Worm (Caenorhabditis elegans) whole organism, L2 larva: ENCODE data around the gene T12G3.2.

Experiments
- C34F6.9 ChIP-seq: fragments of 150-350 bp; optimal IDR thresholded peaks from 2 replicates; lab custom pipeline; 2014; ENCODE audit warnings: missing biosample characterization, missing genetic modification characterization
- F13H6.1 ChIP-seq: sonication (generic microtip); optimal IDR thresholded peaks from 2 replicates; lab custom pipeline; 2016; ENCODE audit warnings: missing genetic modification characterization, missing compliant biosample characterization
- R02D3.7 ChIP-seq: fragments of 150-350 bp; optimal IDR thresholded peaks from 2 replicates; lab custom pipeline; 2014; ENCODE audit warnings: missing biosample characterization, missing genetic modification characterization
- alr-1 ChIP-seq: fragments of 150-350 bp; optimal IDR thresholded peaks from 2 replicates; lab custom pipeline; 2014; ENCODE audit warnings: missing biosample characterization, missing genetic modification characterization
- aly-2 ChIP-seq: fragments of 150-350 bp; optimal IDR thresholded peaks from 2 replicates; lab custom pipeline; 2014; ENCODE audit warnings: missing biosample characterization, missing genetic modification characterization
- ama-1 ChIP-seq: fragments of 150-350 bp; optimal IDR thresholded peaks from 2 replicates; lab custom pipeline; 2018; ENCODE audit warnings: inconsistent platforms
- blmp-1 ChIP-seq: sonication (generic microtip); optimal IDR thresholded peaks from 2 replicates; lab custom pipeline; 2017; ENCODE audit warnings: missing genetic modification characterization, mild to moderate bottlenecking, missing compliant biosample characterization, antibody characterized with exemption, moderate library complexity; ENCODE audit not compliant: insufficient read depth
- ceh-16 ChIP-seq: fragments of 150-350 bp; optimal IDR thresholded peaks from 2 replicates; lab custom pipeline; 2014; ENCODE audit warnings: missing biosample characterization, missing genetic modification characterization
- crh-2 ChIP-seq: sonication (generic microtip); optimal IDR thresholded peaks from 2 replicates; lab custom pipeline; 2017; ENCODE audit warnings: missing biosample characterization, missing genetic modification characterization
- dmd-4 ChIP-seq: sonication (generic microtip); optimal IDR thresholded peaks from 2 replicates; lab custom pipeline; 2017; ENCODE audit warnings: missing biosample characterization, missing genetic modification characterization
- egl-27 ChIP-seq: sonication (generic microtip); optimal IDR thresholded peaks from 3 replicates; lab custom pipeline; 2017; ENCODE audit warnings: missing biosample characterization, missing genetic modification reagents, missing genetic modification characterization
- elt-3 ChIP-seq: sonication (generic microtip); optimal IDR thresholded peaks from 2 replicates; lab custom pipeline; 2017; ENCODE audit warnings: missing biosample characterization, missing genetic modification characterization
- lin-11 ChIP-seq: fragments of 150-350 bp; sonication (generic microtip); optimal IDR thresholded peaks from 2 replicates; lab custom pipeline; 2014; ENCODE audit warnings: missing biosample characterization, missing genetic modification characterization, inconsistent platforms, mixed read lengths
- lsy-2 ChIP-seq, 2 experiments: fragments of 150-350 bp in 1 of 2; sonication (generic microtip) in 1 of 2; optimal IDR thresholded peaks; 2 replicates each; lab custom pipeline; 2014 to 2017; ENCODE audit warnings: missing biosample characterization in 2 of 2, missing genetic modification characterization in 2 of 2
- nhr-10 ChIP-seq: sonication (generic microtip); optimal IDR thresholded peaks from 2 replicates; lab custom pipeline; 2017; ENCODE audit warnings: missing biosample characterization, missing genetic modification characterization
- nhr-11 ChIP-seq: fragments of 150-350 bp; optimal IDR thresholded peaks from 2 replicates; lab custom pipeline; 2014; ENCODE audit warnings: missing biosample characterization, missing genetic modification characterization
- nhr-129 ChIP-seq: fragments of 150-350 bp; optimal IDR thresholded peaks from 2 replicates; lab custom pipeline; 2014; ENCODE audit warnings: missing biosample characterization, missing genetic modification characterization
- nhr-25 ChIP-seq: fragments of 150-350 bp; sonication (generic microtip); optimal IDR thresholded peaks from 3 replicates; lab custom pipeline; 2014; ENCODE audit warnings: missing biosample characterization, missing genetic modification characterization
- nhr-77 ChIP-seq: fragments of 150-350 bp; optimal IDR thresholded peaks from 2 replicates; lab custom pipeline; 2014; ENCODE audit warnings: missing biosample characterization, missing genetic modification characterization
- skn-1 ChIP-seq: sonication (generic microtip); optimal IDR thresholded peaks from 2 replicates; lab custom pipeline; 2017; ENCODE audit warnings: missing biosample characterization, missing genetic modification characterization
- sma-9 ChIP-seq, 2 experiments: fragments of 150-350 bp in 1 of 2; sonication (generic microtip) in 1 of 2; optimal IDR thresholded peaks; 2 replicates each; lab custom pipeline; 2014 to 2016; ENCODE audit warnings: missing genetic modification characterization in 2 of 2, mild to moderate bottlenecking in 1 of 2, missing biosample characterization in 1 of 2, missing compliant biosample characterization in 1 of 2, missing genetic modification reagents in 1 of 2, moderate library complexity in 1 of 2
- snpc-4 ChIP-seq: fragments of 150-350 bp; optimal IDR thresholded peaks from 2 replicates; lab custom pipeline; 2014; ENCODE audit warnings: missing biosample characterization, missing genetic modification characterization
- unc-39 ChIP-seq: fragments of 150-350 bp; optimal IDR thresholded peaks from 2 replicates; lab custom pipeline; 2014; ENCODE audit warnings: missing biosample characterization, missing genetic modification characterization
- unc-55 ChIP-seq: fragments of 150-350 bp; sonication (generic microtip); optimal IDR thresholded peaks from 3 replicates; lab custom pipeline; 2014; ENCODE audit warnings: missing biosample characterization, missing genetic modification reagents, missing genetic modification characterization
- unc-62 ChIP-seq: fragments of 150-350 bp; optimal IDR thresholded peaks from 2 replicates; lab custom pipeline; 2014; ENCODE audit warnings: missing biosample characterization, missing genetic modification reagents, missing genetic modification characterization
- ztf-1 ChIP-seq: fragments of 200-800 bp; sonication (Bioruptor generic); conservative IDR thresholded peaks from 2 replicates; pipeline ENCODE4 v1.3.6; 2022; ENCODE audit warnings: missing genetic modification characterization, missing compliant biosample characterization
- ztf-4 ChIP-seq: fragments of 150-350 bp; optimal IDR thresholded peaks from 2 replicates; lab custom pipeline; 2014; ENCODE audit warnings: missing biosample characterization, missing genetic modification characterization

Gene T12G3.2

ce11 chrIV:12078907-12079523 is 32.2 kb upstream of the T12G3.2 start, which contains the start of gene lex-1 (continued):
- TF ChIP-seq crh-2 (tag; lab: Kevin White, UChicago) (peak; percentile 10), R02D3.7 (tag; lab: Kevin White, UChicago) (no peak), lin-11 (no peak), egl-27 (tag; lab: Kevin White, UChicago) (no peak), nhr-25 (tag; lab: Kevin White, UChicago) (no peak), F13H6.1 (tag; lab: Kevin White, UChicago) (no peak), elt-3 (tag; lab: Kevin White, UChicago) (no peak), nhr-129 (tag; lab: Kevin White, UChicago) (peak; percentile 71), nhr-11 (no peak), ztf-4 (tag; lab: Kevin White, UChicago) (no peak), nhr-10 (tag; lab: Kevin White, UChicago) (no peak), dmd-4 (tag; lab: Kevin White, UChicago) (no peak), C34F6.9 (tag; lab: Kevin White, UChicago) (peak; percentile 60), ceh-16 (tag; lab: Kevin White, UChicago) (no peak)

ce11 chrIV:12078112-12078812 is 31.5 kb upstream of the T12G3.2 start, which contains the start of gene tmed-1:
TSS of gene tmed-1 (minus strand) at chrIV:12078162.
- TF ChIP-seq elt-3 (tag; lab: Kevin White, UChicago) (no peak), unc-55 (peak; percentile 18), unc-39 (tag; lab: Kevin White, UChicago) (no peak), C34F6.9 (tag; lab: Kevin White, UChicago) (peak; percentile 20), nhr-129 (tag; lab: Kevin White, UChicago) (no peak)

ce11 chrIV:12075497-12075896 is 28.7 kb upstream of the T12G3.2 start, which contains the start of gene K08E4.7:
TSS of gene K08E4.7 (plus strand) at chrIV:12075797.
- TF ChIP-seq ama-1 (lab: Kevin White, UChicago) (no peak), snpc-4 (tag; lab: Kevin White, UChicago) (no peak)

ce11 chrIV:12068590-12068989 is 21.8 kb upstream of the T12G3.2 start, which contains the start of gene bath-37:
TSS of gene bath-37 (plus strand) at chrIV:12068890.
- TF ChIP-seq lsy-2 (tag; optimal IDR thresholded peaks at IDR 0.05; lab: Kevin White, UChicago) (no peak), unc-55 (peak; percentile 23)

- TF ChIP-seq unc-62 (GFP tag; lab: Kevin White, UChicago), result no peak
- no peak for TF ChIP-seq R02D3.7 (tag; lab: Kevin White, UChicago)
- no peak for TF ChIP-seq lin-11
- no peak for TF ChIP-seq ceh-16 (tag; lab: Kevin White, UChicago)
- TF ChIP-seq unc-55, result no peak
- no peak for TF ChIP-seq nhr-11
- no peak for TF ChIP-seq crh-2 (tag; lab: Kevin White, UChicago)
- TF ChIP-seq sma-9 (GFP tag; optimal IDR thresholded peaks at IDR 0.05; lab: Kevin White, UChicago), result no peak
- TF ChIP-seq sma-9 (tag; optimal IDR thresholded peaks at IDR 0.05; lab: Kevin White, UChicago), result no peak
- no peak for TF ChIP-seq dmd-4 (tag; lab: Kevin White, UChicago)
- no peak for TF ChIP-seq ztf-1 (GFP tag; lab: Robert Waterston, UW)
- no peak for TF ChIP-seq aly-2
- no peak for TF ChIP-seq nhr-77 (tag; lab: Kevin White, UChicago)
Observed at ce11 chrIV:12061229-12061628, 14.5 kb upstream of the T12G3.2 start, which contains the start of gene K08E4.8. TSS of gene K08E4.8 (minus strand) at chrIV:12061329.

- TF ChIP-seq nhr-129 (tag; lab: Kevin White, UChicago), result peak; percentile 30
- no peak for TF ChIP-seq skn-1 (tag; lab: Kevin White, UChicago)
- no peak for TF ChIP-seq nhr-10 (tag; lab: Kevin White, UChicago)
- no peak for TF ChIP-seq ztf-4 (tag; lab: Kevin White, UChicago)
- no peak for TF ChIP-seq blmp-1
- TF ChIP-seq alr-1 (tag; lab: Kevin White, UChicago), result no peak
- no peak for TF ChIP-seq ceh-16 (tag; lab: Kevin White, UChicago)
Observed at ce11 chrIV:12057508-12057907, 10.7 kb upstream of the T12G3.2 start, which contains the start of gene K08E4.3. TSS of gene K08E4.3 (plus strand) at chrIV:12057742.
